Fruit fly (Drosophila melanogaster) whole organism, embryonic: ENCODE data around the gene fit.
A peak's percentile ranks its signal among the peaks of the same experiment; 100 is the strongest.

Source experiments
- CG10543 ChIP-seq: fragments of 200-800 bp; sonication (Bioruptor generic); optimal IDR thresholded peaks from 3 replicates; lab custom pipeline; 2017; ENCODE audit warnings: missing biosample characterization, mild to moderate bottlenecking, missing genetic modification characterization, moderate library complexity
- CG10959 ChIP-seq: fragments of 200-800 bp; sonication (Bioruptor generic); IDR thresholded peaks from 2 replicates; pipeline ENCODE4 v1.3.6; 2022; ENCODE audit warnings: missing biosample characterization, missing genetic modification characterization
- CG11504 ChIP-seq: fragments of 200-800 bp; sonication (Bioruptor generic); optimal IDR thresholded peaks from 3 replicates; lab custom pipeline; 2019; ENCODE audit warnings: missing biosample characterization, mild to moderate bottlenecking, missing genetic modification characterization, moderate library complexity
- CG11723 ChIP-seq: fragments of 200-800 bp; sonication (Bioruptor generic); optimal IDR thresholded peaks from 2 replicates; lab custom pipeline; 2017; ENCODE audit warnings: missing biosample characterization, mild to moderate bottlenecking, missing genetic modification characterization
- CG1233 ChIP-seq: fragments of 200-800 bp; sonication (Bioruptor generic); optimal IDR thresholded peaks from 4 replicates; lab custom pipeline; 2018; ENCODE audit warnings: missing biosample characterization, mild to moderate bottlenecking, missing genetic modification characterization
- CG12391 ChIP-seq: fragments of 200-800 bp; sonication (Bioruptor generic); optimal IDR thresholded peaks from 3 replicates; lab custom pipeline; 2018; ENCODE audit warnings: missing biosample characterization, mild to moderate bottlenecking, missing genetic modification characterization, moderate library complexity
- CG12744 ChIP-seq: fragments of 200-800 bp; sonication (Bioruptor generic); optimal IDR thresholded peaks from 2 replicates; lab custom pipeline; 2016; ENCODE audit warnings: missing biosample characterization, missing genetic modification characterization
- CG1603 ChIP-seq: fragments of 200-800 bp; sonication (Bioruptor generic); optimal IDR thresholded peaks from 2 replicates; lab custom pipeline; 2019; ENCODE audit warnings: missing biosample characterization, mild to moderate bottlenecking, missing genetic modification characterization, moderate library complexity
- CG1647 ChIP-seq: fragments of 200-800 bp; sonication (Bioruptor generic); optimal IDR thresholded peaks from 3 replicates; lab custom pipeline; 2016; ENCODE audit warnings: missing biosample characterization, missing genetic modification characterization
- CG17568 ChIP-seq: fragments of 200-800 bp; sonication (Bioruptor generic); optimal IDR thresholded peaks from 2 replicates; lab custom pipeline; 2018; ENCODE audit warnings: missing biosample characterization, mild to moderate bottlenecking, missing genetic modification characterization, moderate library complexity
- CG18262 ChIP-seq: fragments of 200-800 bp; optimal IDR thresholded peaks from 3 replicates; lab custom pipeline; 2019; ENCODE audit warnings: missing biosample characterization, mild to moderate bottlenecking, missing genetic modification characterization, moderate library complexity
- CG30431 ChIP-seq: fragments of 200-800 bp; sonication (Bioruptor generic); optimal IDR thresholded peaks from 2 replicates; lab custom pipeline; 2017; ENCODE audit warnings: missing biosample characterization, missing genetic modification characterization
- CG31224 ChIP-seq: fragments of 200-800 bp; sonication (Bioruptor generic); IDR thresholded peaks from 2 replicates; pipeline ENCODE4 v1.3.6; 2022; ENCODE audit warnings: missing biosample characterization, missing genetic modification characterization
- CG42726 ChIP-seq: fragments of 200-800 bp; sonication (Bioruptor generic); IDR thresholded peaks from 2 replicates; pipeline ENCODE4 v1.3.6; 2022; ENCODE audit warnings: missing biosample characterization, missing genetic modification characterization; ENCODE audit not compliant: partially characterized antibody
- CG4424 ChIP-seq: fragments of 200-800 bp; sonication (Bioruptor generic); optimal IDR thresholded peaks from 3 replicates; lab custom pipeline; 2016; ENCODE audit warnings: missing biosample characterization, missing genetic modification characterization
- CG5180 ChIP-seq: fragments of 200-800 bp; sonication (Bioruptor generic); optimal IDR thresholded peaks from 3 replicates; lab custom pipeline; 2017; ENCODE audit warnings: missing biosample characterization, missing genetic modification characterization, mild to moderate bottlenecking, moderate library complexity, missing genetic modification reagents
- CG5953 ChIP-seq: fragments of 200-800 bp; sonication (Bioruptor generic); IDR thresholded peaks from 2 replicates; pipeline ENCODE4 v1.3.6; 2022; ENCODE audit warnings: missing biosample characterization, missing genetic modification characterization
- CG7372 ChIP-seq: fragments of 200-800 bp; sonication (Bioruptor generic); IDR thresholded peaks from 2 replicates; pipeline ENCODE4 v1.3.6; 2022; ENCODE audit warnings: missing biosample characterization, missing genetic modification characterization
- CG7786 ChIP-seq: fragments of 200-800 bp; sonication (Bioruptor generic); optimal IDR thresholded peaks from 2 replicates; lab custom pipeline; 2016; ENCODE audit warnings: missing biosample characterization, missing genetic modification characterization
- CG7928 ChIP-seq: fragments of 200-800 bp; sonication (Bioruptor generic); optimal IDR thresholded peaks from 2 replicates; lab custom pipeline; 2017; ENCODE audit warnings: missing biosample characterization, mild to moderate bottlenecking, missing genetic modification characterization
- CHES-1-like ChIP-seq: fragments of 200-800 bp; sonication (Bioruptor generic); optimal IDR thresholded peaks from 2 replicates; lab custom pipeline; 2016; ENCODE audit warnings: missing biosample characterization, missing genetic modification characterization
- CTCF ChIP-seq: fragments of 200-800 bp; sonication (Bioruptor generic); optimal IDR thresholded peaks from 2 replicates; lab custom pipeline; 2017; ENCODE audit warnings: missing biosample characterization, mild to moderate bottlenecking, missing genetic modification characterization, moderate library complexity
- CkIIα-i1 ChIP-seq: fragments of 200-800 bp; sonication (Bioruptor generic); IDR thresholded peaks from 2 replicates; pipeline ENCODE4 v1.3.6; 2022; ENCODE audit warnings: missing biosample characterization, missing genetic modification characterization
- Dfd ChIP-seq, 2 experiments: fragments of >200 bp; optimal IDR thresholded peaks; 2 replicates each; lab custom pipeline; 2017; ENCODE audit warnings: missing biosample characterization in 2 of 2, missing genetic modification characterization in 2 of 2
- Dip2 ChIP-seq: fragments of 200-800 bp; sonication (Bioruptor generic); IDR thresholded peaks from 2 replicates; pipeline ENCODE4 v1.3.6; 2022; ENCODE audit warnings: missing biosample characterization, missing genetic modification characterization
- Drgx ChIP-seq: fragments of 200-800 bp; sonication (Bioruptor generic); IDR thresholded peaks from 2 replicates; pipeline ENCODE4 v1.3.6; 2022; ENCODE audit warnings: missing biosample characterization, missing genetic modification characterization
- Fer1 ChIP-seq: fragments of 200-800 bp; sonication (Bioruptor generic); optimal IDR thresholded peaks from 2 replicates; lab custom pipeline; 2017; ENCODE audit warnings: missing biosample characterization, mild to moderate bottlenecking, missing genetic modification characterization
- Fer3 ChIP-seq: fragments of 200-800 bp; sonication (Bioruptor generic); optimal IDR thresholded peaks from 2 replicates; lab custom pipeline; 2018; ENCODE audit warnings: missing biosample characterization, mild to moderate bottlenecking, missing genetic modification characterization, moderate library complexity
- HmgD ChIP-seq: fragments of 200-800 bp; sonication (Bioruptor generic); optimal IDR thresholded peaks from 3 replicates; lab custom pipeline; 2016; ENCODE audit warnings: missing biosample characterization, missing genetic modification characterization
- Max ChIP-seq: fragments of 200-800 bp; sonication (Bioruptor generic); optimal IDR thresholded peaks from 2 replicates; lab custom pipeline; 2016; ENCODE audit warnings: missing biosample characterization, mild to moderate bottlenecking, missing genetic modification characterization
- Med ChIP-seq: fragments of 200-800 bp; sonication (Bioruptor generic); peaks from one replicate; lab custom pipeline; 2016; ENCODE audit warnings: missing biosample characterization, missing genetic modification characterization, mild to moderate bottlenecking, inconsistent platforms, moderate library complexity
- NfI ChIP-seq: fragments of 200-800 bp; sonication (Bioruptor generic); optimal IDR thresholded peaks from 3 replicates; lab custom pipeline; 2018; ENCODE audit warnings: missing biosample characterization, mild to moderate bottlenecking, missing genetic modification characterization, moderate library complexity
- amos ChIP-seq: fragments of 200-800 bp; sonication (Bioruptor generic); IDR thresholded peaks from 2 replicates; pipeline ENCODE4 v1.3.6; 2022; ENCODE audit warnings: missing biosample characterization, missing genetic modification characterization; ENCODE audit not compliant: partially characterized antibody
- ara ChIP-seq: fragments of 200-800 bp; sonication (Bioruptor generic); IDR thresholded peaks from 2 replicates; pipeline ENCODE4 v1.3.6; 2022; ENCODE audit warnings: missing biosample characterization, missing genetic modification characterization
- ase ChIP-seq: fragments of 200-800 bp; sonication (Bioruptor generic); IDR thresholded peaks from 3 replicates; pipeline ENCODE4 v1.3.6; 2022; ENCODE audit warnings: missing biosample characterization, missing genetic modification characterization
- bsh ChIP-seq, 2 experiments: fragments of 200-800 bp; sonication (Bioruptor generic); optimal IDR thresholded peaks; 2 replicates each; lab custom pipeline; 2017 to 2018; ENCODE audit warnings: mild to moderate bottlenecking in 2 of 2, missing biosample characterization in 2 of 2, missing genetic modification characterization in 2 of 2, moderate library complexity in 1 of 2
- cas ChIP-seq: fragments of 200-800 bp; sonication (Bioruptor generic); IDR thresholded peaks from 2 replicates; pipeline ENCODE4 v1.3.6; 2022; ENCODE audit warnings: missing biosample characterization, missing genetic modification characterization
- ci ChIP-seq: fragments of 200-800 bp; sonication (Bioruptor generic); IDR thresholded peaks from 3 replicates; pipeline ENCODE4 v1.3.6; 2022; ENCODE audit warnings: missing biosample characterization, missing genetic modification characterization
- dati ChIP-seq: fragments of 200-800 bp; sonication (Bioruptor generic); IDR thresholded peaks from 2 replicates; pipeline ENCODE4 v1.3.6; 2022; ENCODE audit warnings: missing biosample characterization, missing genetic modification characterization
- dmrt99B ChIP-seq: fragments of 200-800 bp; sonication (Bioruptor generic); optimal IDR thresholded peaks from 2 replicates; lab custom pipeline; 2018; ENCODE audit warnings: missing biosample characterization, mild to moderate bottlenecking, missing genetic modification characterization, moderate library complexity
- dysf ChIP-seq: fragments of 200-800 bp; sonication (Bioruptor generic); IDR thresholded peaks from 3 replicates; pipeline ENCODE4 v1.3.6; 2022; ENCODE audit warnings: missing biosample characterization, missing genetic modification characterization
- fd96Cb ChIP-seq: fragments of 200-800 bp; sonication (Bioruptor generic); optimal IDR thresholded peaks from 2 replicates; lab custom pipeline; 2018; ENCODE audit warnings: missing biosample characterization, mild to moderate bottlenecking, missing genetic modification characterization, moderate library complexity
- gcm2 ChIP-seq: fragments of 200-800 bp; sonication (Bioruptor generic); optimal IDR thresholded peaks from 2 replicates; lab custom pipeline; 2016; ENCODE audit warnings: missing biosample characterization, missing genetic modification characterization
- lov ChIP-seq, 2 experiments: fragments of 200-800 bp in 1 of 2; fragments of >200 bp in 1 of 2; sonication (Bioruptor generic) in 1 of 2; IDR thresholded peaks in 1 of 2; optimal IDR thresholded peaks in 1 of 2; 2 replicates in 1 of 2; 3 replicates in 1 of 2; pipeline versions ENCODE4 v1.3.6 to Lab custom; 2017 to 2022; ENCODE audit warnings: missing biosample characterization in 1 of 2, missing genetic modification characterization in 1 of 2
- run ChIP-seq: fragments of 200-800 bp; sonication (Bioruptor generic); optimal IDR thresholded peaks from 3 replicates; lab custom pipeline; 2018; ENCODE audit warnings: missing biosample characterization, mild to moderate bottlenecking, missing genetic modification characterization
- sens-2 ChIP-seq: fragments of 200-800 bp; sonication (Bioruptor generic); IDR thresholded peaks from 2 replicates; pipeline ENCODE4 v1.3.6; 2022; ENCODE audit warnings: missing biosample characterization, missing genetic modification characterization
- slou ChIP-seq: fragments of 200-800 bp; sonication (Bioruptor generic); optimal IDR thresholded peaks from 3 replicates; lab custom pipeline; 2016; ENCODE audit warnings: missing biosample characterization, missing genetic modification characterization
- tgo ChIP-seq: fragments of 200-800 bp; sonication (Bioruptor generic); IDR thresholded peaks from 3 replicates; pipeline ENCODE4 v1.3.6; 2022; ENCODE audit warnings: missing biosample characterization, missing genetic modification characterization
- trem ChIP-seq: fragments of 200-800 bp; optimal IDR thresholded peaks from 3 replicates; lab custom pipeline; 2019; ENCODE audit warnings: missing biosample characterization, mild to moderate bottlenecking, missing genetic modification characterization, moderate library complexity

Gene fit

DNA sequence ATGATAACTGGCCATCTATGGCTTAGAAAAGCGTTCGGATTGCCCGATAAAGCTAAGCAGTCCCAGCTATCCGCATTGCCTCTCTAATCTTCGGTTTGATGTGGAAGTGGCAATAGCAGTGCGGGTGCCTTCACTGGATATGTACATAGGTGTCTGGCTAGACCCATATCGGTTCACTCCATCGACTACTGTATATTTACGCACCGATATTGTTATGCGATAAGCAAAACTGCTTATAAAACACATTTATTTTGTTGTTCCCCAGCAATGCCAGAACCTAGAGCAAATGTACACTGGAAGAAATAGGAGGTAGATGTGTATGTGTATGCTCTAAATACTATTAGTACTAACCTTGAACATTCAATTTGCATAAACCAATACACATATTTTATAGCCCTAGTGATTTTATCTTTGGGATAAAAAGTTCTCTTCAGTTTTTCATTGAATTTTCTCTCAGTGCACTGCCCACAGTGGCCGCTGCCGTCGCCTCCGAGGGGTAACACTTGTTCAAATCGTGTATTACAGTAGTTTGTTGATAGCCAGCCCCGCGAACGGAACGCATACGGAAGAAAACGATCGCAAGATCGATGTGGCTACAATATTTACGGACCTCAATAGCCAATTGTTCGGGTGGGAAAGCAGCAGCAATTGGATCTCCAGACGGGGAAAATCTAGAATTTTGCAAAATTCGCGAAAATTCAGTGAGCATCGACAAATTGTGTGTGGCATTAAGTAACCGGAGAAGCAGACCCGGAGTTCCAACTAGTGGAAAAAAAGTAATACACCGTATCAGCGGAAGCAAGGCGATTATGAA lies 13.9 kb downstream of the fit start, which contains the start of gene CG31431 (continued):
- TF ChIP-seq Max (GFP tag; lab: Kevin White, UChicago), result peak; percentile 94
- TF ChIP-seq CTCF (GFP tag; lab: Kevin White, UChicago), result peak; percentile 58
- peak; percentile 98 for TF ChIP-seq ci (GFP tag; lab: Robert Waterston, UW)
- TF ChIP-seq bsh (GFP tag; optimal IDR thresholded peaks at IDR 0.05; lab: Kevin White, UChicago), result peak; percentile 57 to 97
- peak; percentile 96 for TF ChIP-seq CG11504 (tag; lab: Kevin White, UChicago)
- TF ChIP-seq CG1603 (tag; lab: Kevin White, UChicago), result peak; percentile 98
- TF ChIP-seq CG4424 (GFP tag; lab: Kevin White, UChicago), result peak; percentile 96
- peak; percentile 94 for TF ChIP-seq slou
- peak; percentile 70; the same call in 1 of the 2 replicates for TF ChIP-seq Dip2
- no peak for TF ChIP-seq CG42726 (GFP tag; lab: Robert Waterston, UW)
- peak; percentile 86 for TF ChIP-seq CG5953 (GFP tag; lab: Robert Waterston, UW)
- TF ChIP-seq ase, result peak; percentile 96
- TF ChIP-seq CG7928 (GFP tag; lab: Kevin White, UChicago), result peak; percentile 80
- TF ChIP-seq CG1233 (GFP tag; lab: Kevin White, UChicago), result peak; percentile 97
- TF ChIP-seq NfI (GFP tag; lab: Kevin White, UChicago), result peak; percentile 96
- peak; percentile 95 for TF ChIP-seq CG1647 (GFP tag; lab: Kevin White, UChicago)
- no peak for TF ChIP-seq amos (GFP tag; lab: Robert Waterston, UW)
- peak; percentile 92 for TF ChIP-seq CG30431 (GFP tag; lab: Kevin White, UChicago)
- TF ChIP-seq gcm2, result peak; percentile 89
- peak; percentile 94 for TF ChIP-seq Drgx
- TF ChIP-seq sens-2 (GFP tag; lab: Robert Waterston, UW), result peak; percentile 93
- peak; percentile 98 for TF ChIP-seq CG7372 (GFP tag; lab: Robert Waterston, UW)
- TF ChIP-seq dati (GFP tag; lab: Robert Waterston, UW), result peak; percentile 93
- TF ChIP-seq Dfd (GFP tag; optimal IDR thresholded peaks at IDR 0.05; lab: Kevin White, UChicago), result no peak
- TF ChIP-seq trem, result peak; percentile 92
- peak; percentile 98 for TF ChIP-seq tgo
- peak; percentile 89 for TF ChIP-seq CG5180 (GFP tag; lab: Kevin White, UChicago)
- peak; percentile 88 for TF ChIP-seq CG11723 (GFP tag; lab: Kevin White, UChicago)
- peak; percentile 95 for TF ChIP-seq CG12744
- TF ChIP-seq cas (GFP tag; lab: Robert Waterston, UW), result peak; percentile 96
- TF ChIP-seq CHES-1-like, result peak; percentile 98
- peak; percentile 96 for TF ChIP-seq CG18262 (tag; lab: Kevin White, UChicago)
- peak; percentile 97 for TF ChIP-seq ara (GFP tag; lab: Robert Waterston, UW)
- TF ChIP-seq CG12391, result peak; percentile 97
- peak; percentile 98 for TF ChIP-seq Fer3 (tag; lab: Kevin White, UChicago)
- peak; percentile 84 for TF ChIP-seq CkIIα-i1 (GFP tag; lab: Robert Waterston, UW)
- no peak for TF ChIP-seq lov (optimal IDR thresholded peaks at IDR 0.05; lab: Kevin White, UChicago)
- TF ChIP-seq lov (GFP tag; IDR thresholded peaks at IDR 0.05; lab: Robert Waterston, UW), result peak; percentile 95
- peak; percentile 85 for TF ChIP-seq run (tag; lab: Kevin White, UChicago)
- TF ChIP-seq CG10543 (GFP tag; lab: Kevin White, UChicago), result peak; percentile 97
- peak; percentile 98 for TF ChIP-seq CG7786 (GFP tag; lab: Kevin White, UChicago)
- peak; percentile 92 for TF ChIP-seq CG17568 (GFP tag; lab: Kevin White, UChicago)
- peak; percentile 100 for TF ChIP-seq Med (GFP tag; lab: Kevin White, UChicago)
- peak; percentile 95 for TF ChIP-seq HmgD (GFP tag; lab: Kevin White, UChicago)
- TF ChIP-seq Fer1, result peak; percentile 98
- peak; percentile 98 for TF ChIP-seq dmrt99B (tag; lab: Kevin White, UChicago)
- peak; percentile 96 for TF ChIP-seq fd96Cb (tag; lab: Kevin White, UChicago)
- peak; percentile 95 for TF ChIP-seq CG10959 (GFP tag; lab: Robert Waterston, UW)
- peak; percentile 95 for TF ChIP-seq CG31224 (GFP tag; lab: Robert Waterston, UW)
- peak; percentile 98 for TF ChIP-seq dysf (GFP tag; lab: Robert Waterston, UW)
